Worm (Caenorhabditis elegans): ENCODE measurements around the gene pho-12.

Gene pho-12

DNA sequence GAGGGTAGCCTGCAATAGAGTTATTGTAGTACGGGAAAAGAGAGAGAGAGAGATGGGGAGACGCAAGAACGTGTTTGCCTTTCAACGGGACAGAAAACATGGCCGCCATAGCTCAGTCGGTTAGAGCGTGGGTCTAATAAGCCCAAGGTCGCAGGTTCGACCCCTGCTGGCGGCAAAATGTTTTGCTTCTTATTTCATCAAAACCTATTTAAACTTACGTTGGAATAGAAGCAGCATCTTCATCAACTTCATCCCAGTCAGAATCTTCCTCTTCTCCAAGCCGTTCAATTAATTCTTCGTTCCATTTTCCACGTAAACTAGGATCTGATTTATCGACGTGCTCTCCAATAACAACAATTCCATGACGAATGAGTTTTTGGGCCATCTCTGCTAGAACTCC, 27.9 kb downstream of the pho-12 start (continued):
- TF ChIP-seq lin-15B (tag; optimal IDR thresholded peaks at IDR 0.05) = no peak

DNA sequence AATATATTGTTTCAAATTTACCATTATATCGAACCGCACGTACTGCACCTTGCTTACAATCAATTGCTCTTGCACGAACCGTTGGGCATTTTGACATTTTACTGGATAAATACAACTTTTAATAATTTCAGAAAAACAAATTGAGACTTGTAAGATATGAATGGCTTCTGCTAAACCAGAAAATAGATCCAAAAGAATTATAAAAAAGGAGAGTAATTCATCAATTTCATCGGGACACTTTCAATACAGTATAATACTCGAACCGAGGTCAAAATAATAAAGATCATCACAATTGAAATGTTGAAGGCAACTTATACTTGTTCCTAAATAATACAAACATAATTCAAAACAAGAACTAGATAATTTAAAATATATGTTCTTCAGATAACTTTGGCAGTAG, 29.0 kb downstream of the pho-12 start, which contains the start of gene wdr-83:
Gene wdr-83, minus strand, starts transcription at position 101 of the 400 bp plus-strand sequence.
- TF ChIP-seq ceh-82 (tag; optimal IDR thresholded peaks at IDR 0.05) = no peak
- TF ChIP-seq lin-15B (tag; optimal IDR thresholded peaks at IDR 0.05) = no peak
- no peak for TF ChIP-seq pqm-1 (tag; optimal IDR thresholded peaks at IDR 0.05)
- no peak for TF ChIP-seq rnt-1 (tag; optimal IDR thresholded peaks at IDR 0.05)
- no peak for TF ChIP-seq ceh-90 (tag; optimal IDR thresholded peaks at IDR 0.05)
- no peak for TF ChIP-seq dsc-1 (tag; optimal IDR thresholded peaks at IDR 0.05)
- TF ChIP-seq aha-1 (tag; optimal IDR thresholded peaks at IDR 0.05) = no peak
- no peak for TF ChIP-seq egl-27 (tag; optimal IDR thresholded peaks at IDR 0.05)
- TF ChIP-seq ceh-88 (GFP tag; IDR thresholded peaks at IDR 0.05) = no peak
- TF ChIP-seq tlp-1 (tag; optimal IDR thresholded peaks at IDR 0.05) = no peak
- TF ChIP-seq dpl-1 (GFP tag; optimal IDR thresholded peaks at IDR 0.05) = no peak
- TF ChIP-seq nhr-28 (tag; optimal IDR thresholded peaks at IDR 0.05) = no peak
- TF ChIP-seq nhr-71 (tag; optimal IDR thresholded peaks at IDR 0.05) = no peak
- TF ChIP-seq F16B12.6 (tag; optimal IDR thresholded peaks at IDR 0.05) = no peak
- TF ChIP-seq efl-3 (GFP tag; optimal IDR thresholded peaks at IDR 0.05) = no peak
- TF ChIP-seq swsn-7 (tag; optimal IDR thresholded peaks at IDR 0.05) = no peak

DNA sequence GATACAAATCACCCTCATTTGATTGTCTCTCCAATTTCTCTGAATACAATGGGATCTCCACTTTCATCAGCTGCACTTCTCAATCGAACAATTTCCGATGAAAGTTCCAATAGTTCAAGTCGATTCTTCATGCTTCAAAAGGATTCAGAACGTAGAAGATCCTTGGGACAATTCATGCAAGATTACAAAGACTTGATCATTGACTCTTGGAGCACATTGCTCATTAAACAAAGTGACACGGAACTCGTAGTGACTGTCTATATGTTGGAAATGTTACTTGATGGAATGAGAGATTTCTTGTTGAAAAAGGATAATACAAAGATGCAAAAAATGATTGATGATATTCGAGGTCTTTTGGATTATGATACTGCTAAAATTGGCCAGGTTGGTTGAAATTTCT, 32.7 kb downstream of the pho-12 start:
- TF ChIP-seq egl-27 (tag; optimal IDR thresholded peaks at IDR 0.05) = no peak
- no peak for TF ChIP-seq elt-2 (tag; optimal IDR thresholded peaks at IDR 0.05)
- TF ChIP-seq jun-1 (tag; optimal IDR thresholded peaks at IDR 0.05) = no peak
- no peak for TF ChIP-seq mdl-1 (tag; optimal IDR thresholded peaks at IDR 0.05)
- no peak for TF ChIP-seq ceh-88 (GFP tag; IDR thresholded peaks at IDR 0.05)
- no peak for TF ChIP-seq rnt-1 (tag; optimal IDR thresholded peaks at IDR 0.05)
- no peak for TF ChIP-seq zip-4 (GFP tag; optimal IDR thresholded peaks at IDR 0.05)
- TF ChIP-seq unc-130 (tag; optimal IDR thresholded peaks at IDR 0.05) = no peak
- TF ChIP-seq lin-39 (tag; optimal IDR thresholded peaks at IDR 0.05) = no peak
- TF ChIP-seq nhr-11 (tag; optimal IDR thresholded peaks at IDR 0.05) = no peak
- no peak for TF ChIP-seq ama-1 (optimal IDR thresholded peaks at IDR 0.05)

DNA sequence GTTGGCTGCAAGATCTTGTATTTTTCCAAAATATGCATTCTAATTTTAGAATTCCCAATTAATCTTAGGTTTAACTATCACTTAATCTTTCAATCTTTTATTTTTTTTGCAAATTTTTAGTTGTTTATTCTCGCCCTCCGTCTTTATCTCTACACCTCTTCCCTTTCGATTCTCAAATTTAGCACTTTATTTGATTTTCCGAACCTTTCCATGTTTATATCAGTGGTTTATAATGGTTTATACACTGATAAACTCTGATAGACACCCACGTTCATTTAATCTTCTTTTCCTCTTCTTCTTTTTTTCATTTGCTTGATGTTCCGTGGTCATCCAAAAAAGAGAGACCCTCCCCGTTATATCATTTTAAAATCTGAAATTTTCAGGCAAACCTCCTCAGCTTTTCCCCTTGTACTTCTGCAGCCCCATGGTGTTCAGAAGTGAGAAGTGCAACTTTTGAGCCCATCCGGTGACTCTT, 38.2 kb downstream of the pho-12 start, which contains the start of the genes nsy-1 and F59A6.13:
Gene nsy-1, plus strand, starts transcription at position 377 of the 475 bp plus-strand sequence.
Gene F59A6.13, plus strand, starts transcription at position 425 of the 475 bp plus-strand sequence.
- TF ChIP-seq tlp-1 (tag; optimal IDR thresholded peaks at IDR 0.05) (no peak), efl-1 (optimal IDR thresholded peaks at IDR 0.05) (no peak), efl-1 (GFP tag; optimal IDR thresholded peaks at IDR 0.05 in 1 of 2) (peak in 1 of 2 experiments; percentile 72), elt-2 (tag; optimal IDR thresholded peaks at IDR 0.05) (peak; percentile 97)

- TF ChIP-seq blmp-1 (tag; optimal IDR thresholded peaks at IDR 0.05) (peak; percentile 35), ztf-11 (tag; optimal IDR thresholded peaks at IDR 0.05) (no peak), nhr-237 (tag; optimal IDR thresholded peaks at IDR 0.05) (no peak), skn-1 (tag; optimal IDR thresholded peaks at IDR 0.05) (no peak), nhr-28 (tag; optimal IDR thresholded peaks at IDR 0.05) (no peak), ceh-88 (GFP tag; IDR thresholded peaks at IDR 0.05) (0 out of 2 replicates have a peak, but pooled peaks have one; percentile 10), isw-1 (GFP tag; IDR thresholded peaks at IDR 0.05) (no peak), efl-1 (optimal IDR thresholded peaks at IDR 0.05) (no peak), efl-1 (GFP tag; optimal IDR thresholded peaks at IDR 0.05 in 1 of 2) (no peak), egl-27 (tag; optimal IDR thresholded peaks at IDR 0.05) (no peak), lsy-2 (tag; optimal IDR thresholded peaks at IDR 0.05) (peak in 1 of 2 experiments; percentile 21), fos-1 (tag; optimal IDR thresholded peaks at IDR 0.05) (no peak), tlp-1 (tag; optimal IDR thresholded peaks at IDR 0.05) (no peak), lin-14 (GFP tag; optimal IDR thresholded peaks at IDR 0.05) (peak; percentile 4)
Observed at ce11 chrII:5021518-5021917, 39.1 kb downstream of the pho-12 start.

Data from whole organism, L1 larva.